Fruit fly (Drosophila melanogaster) whole organism, embryonic: Measurements from ENCODE around the gene Dic61B.

ENCODE experiments used
- ATbp ChIP-seq: fragments of 200-800 bp; sonication (Bioruptor generic); optimal IDR thresholded peaks from 2 replicates; lab custom pipeline; 2017; ENCODE audit warnings: missing biosample characterization, mild to moderate bottlenecking, missing genetic modification characterization, missing genetic modification reagents
- CG10147 ChIP-seq: fragments of 200-800 bp; sonication (Bioruptor generic); optimal IDR thresholded peaks from 2 replicates; lab custom pipeline; 2019; ENCODE audit warnings: missing biosample characterization, mild to moderate bottlenecking, missing genetic modification characterization, moderate library complexity
- CG1024 ChIP-seq: fragments of 200-800 bp; sonication (Bioruptor generic); IDR thresholded peaks from 2 replicates; pipeline ENCODE4 v1.3.6; 2022; ENCODE audit warnings: missing biosample characterization, missing genetic modification characterization
- CG10543 ChIP-seq: fragments of 200-800 bp; sonication (Bioruptor generic); optimal IDR thresholded peaks from 3 replicates; lab custom pipeline; 2017; ENCODE audit warnings: missing biosample characterization, mild to moderate bottlenecking, missing genetic modification characterization, moderate library complexity
- CG12391 ChIP-seq: fragments of 200-800 bp; sonication (Bioruptor generic); optimal IDR thresholded peaks from 3 replicates; lab custom pipeline; 2018; ENCODE audit warnings: missing biosample characterization, mild to moderate bottlenecking, missing genetic modification characterization, moderate library complexity
- CG12769 ChIP-seq: fragments of 200-800 bp; sonication (Bioruptor generic); optimal IDR thresholded peaks from 2 replicates; lab custom pipeline; 2019; ENCODE audit warnings: missing biosample characterization, mild to moderate bottlenecking, missing genetic modification characterization, moderate library complexity
- CG15696 ChIP-seq: fragments of 200-800 bp; sonication (Bioruptor generic); optimal IDR thresholded peaks from 2 replicates; lab custom pipeline; 2019; ENCODE audit warnings: missing biosample characterization, mild to moderate bottlenecking, missing genetic modification characterization, moderate library complexity
- CG18764 ChIP-seq: fragments of 200-800 bp; sonication (Bioruptor generic); optimal IDR thresholded peaks from 3 replicates; lab custom pipeline; 2016; ENCODE audit warnings: missing biosample characterization, missing genetic modification characterization
- CG31441 ChIP-seq: fragments of 200-800 bp; sonication (Bioruptor generic); IDR thresholded peaks from 2 replicates; pipeline ENCODE4 v1.3.6; 2022; ENCODE audit warnings: missing biosample characterization, missing genetic modification characterization
- CG6654 ChIP-seq: fragments of 200-800 bp; sonication (Bioruptor generic); optimal IDR thresholded peaks from 2 replicates; lab custom pipeline; 2017; ENCODE audit warnings: missing biosample characterization, mild to moderate bottlenecking, missing genetic modification characterization
- CG6791 ChIP-seq: fragments of 200-800 bp; sonication (Bioruptor generic); IDR thresholded peaks from 3 replicates; pipeline ENCODE4 v1.3.6; 2022; ENCODE audit warnings: missing biosample characterization, missing genetic modification characterization; ENCODE audit not compliant: partially characterized antibody
- CG7745 ChIP-seq: fragments of 200-800 bp; sonication (Bioruptor generic); optimal IDR thresholded peaks from 2 replicates; lab custom pipeline; 2018; ENCODE audit warnings: missing biosample characterization, mild to moderate bottlenecking, missing genetic modification characterization, moderate library complexity
- CG8478 ChIP-seq: fragments of >200 bp; optimal IDR thresholded peaks from 2 replicates; lab custom pipeline; 2018
- CrebB ChIP-seq: fragments of 200-800 bp; sonication (Bioruptor generic); optimal IDR thresholded peaks from 3 replicates; lab custom pipeline; 2018; ENCODE audit warnings: missing biosample characterization, mild to moderate bottlenecking, missing genetic modification characterization
- D ChIP-seq, 2 experiments: fragments of 200-800 bp in 1 of 2; fragments of >200 bp in 1 of 2; sonication (Bioruptor generic) in 1 of 2; optimal IDR thresholded peaks; 2 replicates in 1 of 2; 3 replicates in 1 of 2; lab custom pipeline; 2017; ENCODE audit warnings: mild to moderate bottlenecking in 1 of 2, missing biosample characterization in 1 of 2, missing genetic modification characterization in 1 of 2, missing genetic modification reagents in 1 of 2
- Dek ChIP-seq: fragments of 200-800 bp; sonication (Bioruptor generic); optimal IDR thresholded peaks from 3 replicates; lab custom pipeline; 2019; ENCODE audit warnings: missing biosample characterization, mild to moderate bottlenecking, missing genetic modification characterization, moderate library complexity
- Dip2 ChIP-seq: fragments of 200-800 bp; sonication (Bioruptor generic); IDR thresholded peaks from 2 replicates; pipeline ENCODE4 v1.3.6; 2022; ENCODE audit warnings: missing biosample characterization, missing genetic modification characterization
- GATAe ChIP-seq: fragments of 200-800 bp; sonication (Bioruptor generic); conservative IDR thresholded peaks from 2 replicates; pipeline ENCODE4 v1.3.6; 2022; ENCODE audit warnings: missing biosample characterization, missing genetic modification characterization
- Hmr ChIP-seq: fragments of 200-800 bp; sonication (Bioruptor generic); optimal IDR thresholded peaks from 3 replicates; lab custom pipeline; 2017; ENCODE audit warnings: mild to moderate bottlenecking, missing biosample characterization, missing genetic modification reagents, missing genetic modification characterization
- Med ChIP-seq: fragments of 200-800 bp; sonication (Bioruptor generic); peaks from one replicate; lab custom pipeline; 2016; ENCODE audit warnings: missing biosample characterization, missing genetic modification characterization, mild to moderate bottlenecking, inconsistent platforms, moderate library complexity
- Mrtf ChIP-seq: fragments of 200-800 bp; sonication (Bioruptor generic); IDR thresholded peaks from 3 replicates; pipeline ENCODE4 v1.3.6; 2022; ENCODE audit warnings: missing biosample characterization, missing genetic modification characterization
- ato ChIP-seq: fragments of 200-800 bp; sonication (Bioruptor generic); IDR thresholded peaks from 2 replicates; pipeline ENCODE4 v1.3.6; 2022; ENCODE audit warnings: missing biosample characterization, missing genetic modification characterization; ENCODE audit not compliant: partially characterized antibody
- chinmo ChIP-seq: fragments of 200-800 bp; sonication (Bioruptor generic); IDR thresholded peaks from 4 replicates; pipeline ENCODE4 v1.3.6; 2022; ENCODE audit warnings: missing biosample characterization, missing genetic modification characterization; ENCODE audit not compliant: partially characterized antibody
- chn ChIP-seq: fragments of 200-800 bp; sonication (Bioruptor generic); optimal IDR thresholded peaks from 2 replicates; lab custom pipeline; 2016; ENCODE audit warnings: missing biosample characterization, missing genetic modification characterization
- ci ChIP-seq: fragments of 200-800 bp; sonication (Bioruptor generic); IDR thresholded peaks from 3 replicates; pipeline ENCODE4 v1.3.6; 2022; ENCODE audit warnings: missing biosample characterization, missing genetic modification characterization
- disco-r ChIP-seq: fragments of 200-800 bp; sonication (Bioruptor generic); optimal IDR thresholded peaks from 2 replicates; lab custom pipeline; 2016; ENCODE audit warnings: missing biosample characterization, missing genetic modification characterization
- exex ChIP-seq: fragments of 200-800 bp; sonication (Bioruptor generic); optimal IDR thresholded peaks from 4 replicates; lab custom pipeline; 2018; ENCODE audit warnings: missing biosample characterization, mild to moderate bottlenecking, missing genetic modification characterization, moderate library complexity
- gcm2 ChIP-seq: fragments of 200-800 bp; sonication (Bioruptor generic); optimal IDR thresholded peaks from 2 replicates; lab custom pipeline; 2016; ENCODE audit warnings: missing biosample characterization, missing genetic modification characterization
- grn ChIP-seq: fragments of 200-800 bp; sonication (Bioruptor generic); optimal IDR thresholded peaks from 3 replicates; lab custom pipeline; 2017; ENCODE audit warnings: missing biosample characterization, missing genetic modification characterization
- gro ChIP-seq: fragments of 200-800 bp; sonication (Bioruptor generic); optimal IDR thresholded peaks from 2 replicates; lab custom pipeline; 2016; ENCODE audit warnings: missing biosample characterization, missing genetic modification characterization
- insv ChIP-seq, 2 experiments: fragments of 200-800 bp; sonication (Bioruptor generic); optimal IDR thresholded peaks; 3 replicates each; lab custom pipeline; 2016 to 2018; ENCODE audit warnings: missing biosample characterization in 2 of 2, missing genetic modification characterization in 2 of 2
- lola ChIP-seq, 3 experiments: fragments of >200 bp in 2 of 3; fragments of 200-800 bp in 1 of 3; sonication (Bioruptor generic) in 1 of 3; optimal IDR thresholded peaks; 2 replicates each; lab custom pipeline; 2017 to 2019; ENCODE audit warnings: missing biosample characterization in 3 of 3, missing genetic modification characterization in 3 of 3, mild to moderate bottlenecking in 1 of 3, moderate library complexity in 1 of 3
- mirr ChIP-seq: fragments of 200-800 bp; sonication (Bioruptor generic); optimal IDR thresholded peaks from 3 replicates; lab custom pipeline; 2018; ENCODE audit warnings: missing biosample characterization, mild to moderate bottlenecking, missing genetic modification characterization
- nom ChIP-seq: fragments of 200-800 bp; sonication (Bioruptor generic); optimal IDR thresholded peaks from 2 replicates; lab custom pipeline; 2017; ENCODE audit warnings: missing biosample characterization, missing genetic modification characterization, mild to moderate bottlenecking, moderate library complexity, missing genetic modification reagents
- run ChIP-seq: fragments of 200-800 bp; sonication (Bioruptor generic); optimal IDR thresholded peaks from 3 replicates; lab custom pipeline; 2018; ENCODE audit warnings: missing biosample characterization, mild to moderate bottlenecking, missing genetic modification characterization
- sd ChIP-seq: fragments of 200-800 bp; sonication (Bioruptor generic); optimal IDR thresholded peaks from 3 replicates; lab custom pipeline; 2018; ENCODE audit warnings: missing biosample characterization, mild to moderate bottlenecking, missing genetic modification characterization, moderate library complexity
- sens ChIP-seq: fragments of 200-800 bp; sonication (Bioruptor generic); peaks from one replicate; lab custom pipeline; 2016; ENCODE audit warnings: missing biosample characterization, missing genetic modification characterization
- sug ChIP-seq: fragments of 200-800 bp; optimal IDR thresholded peaks from 2 replicates; lab custom pipeline; 2019; ENCODE audit warnings: missing biosample characterization, mild to moderate bottlenecking, missing genetic modification characterization, moderate library complexity
- tin ChIP-seq: fragments of 200-800 bp; sonication (Bioruptor generic); optimal IDR thresholded peaks from 3 replicates; lab custom pipeline; 2016; ENCODE audit warnings: missing biosample characterization, missing genetic modification characterization
- tio ChIP-seq: fragments of 200-800 bp; sonication (Bioruptor generic); optimal IDR thresholded peaks from 2 replicates; lab custom pipeline; 2017; ENCODE audit warnings: missing biosample characterization, missing genetic modification characterization, inconsistent platforms
- twi ChIP-seq: fragments of 200-800 bp; optimal IDR thresholded peaks from 2 replicates; lab custom pipeline; 2019; ENCODE audit warnings: missing biosample characterization, mild to moderate bottlenecking, missing genetic modification characterization, moderate library complexity
- unpg ChIP-seq: fragments of 200-800 bp; sonication (Bioruptor generic); optimal IDR thresholded peaks from 3 replicates; lab custom pipeline; 2018; ENCODE audit warnings: missing biosample characterization, mild to moderate bottlenecking, missing genetic modification characterization, moderate library complexity
- vnd ChIP-seq: fragments of 200-800 bp; sonication (Bioruptor generic); IDR thresholded peaks from 3 replicates; pipeline ENCODE4 v1.3.6; 2022; ENCODE audit warnings: missing biosample characterization, missing genetic modification characterization; ENCODE audit not compliant: partially characterized antibody
- zen ChIP-seq: fragments of 200-800 bp; sonication (Bioruptor generic); optimal IDR thresholded peaks from 3 replicates; lab custom pipeline; 2018; ENCODE audit warnings: missing biosample characterization, mild to moderate bottlenecking, missing genetic modification characterization, moderate library complexity
- zf30C ChIP-seq: fragments of 200-800 bp; sonication (Bioruptor generic); optimal IDR thresholded peaks from 3 replicates; lab custom pipeline; 2018; ENCODE audit warnings: missing biosample characterization, mild to moderate bottlenecking, missing genetic modification characterization

The Dic61B gene

DNA sequence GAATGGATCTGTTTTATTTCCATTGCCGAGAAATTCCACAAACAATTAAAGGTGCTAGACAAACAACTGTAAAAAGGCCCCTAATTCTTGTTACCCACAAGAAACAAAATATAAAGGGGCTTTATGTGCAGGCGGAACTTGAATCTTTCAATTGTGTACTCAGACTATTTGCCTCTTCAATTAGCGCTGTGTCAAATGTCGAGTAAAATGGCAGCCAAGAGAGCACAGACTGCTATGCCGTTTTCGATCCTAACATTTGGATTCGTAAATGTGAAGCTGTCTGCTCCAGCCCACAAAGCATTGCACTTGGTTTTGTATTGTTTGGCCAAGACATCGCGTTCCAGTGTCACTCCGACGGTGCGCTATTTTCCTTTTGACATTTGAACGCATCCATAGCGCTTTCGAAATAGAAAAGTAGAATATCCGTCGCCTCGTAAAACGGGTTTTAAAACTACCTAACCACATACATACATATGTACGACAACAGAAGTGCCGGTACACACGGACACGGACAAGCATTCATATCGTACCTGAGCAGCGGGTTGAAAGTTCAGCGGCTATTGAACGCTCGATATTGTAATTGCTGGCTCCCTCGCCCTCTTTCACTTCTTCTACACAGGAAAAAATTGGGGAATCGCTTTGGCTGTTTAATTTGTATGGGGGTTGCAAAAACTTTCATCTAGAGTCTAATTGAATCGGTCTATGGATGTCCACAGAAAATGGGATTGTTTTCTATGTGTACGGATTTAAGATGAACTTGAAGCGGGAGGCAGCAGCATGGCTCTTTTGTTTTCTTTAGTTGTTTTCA is 13.8 kb upstream of the Dic61B start (continued):
- TF ChIP-seq CG18764 (GFP tag; lab: Kevin White, UChicago), result peak; percentile 14
- no peak for TF ChIP-seq CG6654 (GFP tag; lab: Kevin White, UChicago)
- peak; percentile 17 for TF ChIP-seq tin
- TF ChIP-seq zf30C, result peak; percentile 76
- no peak for TF ChIP-seq disco-r
- TF ChIP-seq CG31441, result peak; percentile 30; the same call in 1 of the 2 replicates
- TF ChIP-seq CG12391 (tag; lab: Kevin White, UChicago), result peak; percentile 42
- TF ChIP-seq CrebB (tag; lab: Kevin White, UChicago), result no peak
- no peak for TF ChIP-seq D (optimal IDR thresholded peaks at IDR 0.05; lab: Kevin White, UChicago)
- peak; percentile 27 for TF ChIP-seq D (GFP tag; optimal IDR thresholded peaks at IDR 0.05; lab: Kevin White, UChicago)
- peak in 1 of 3 experiments; percentile 34 for TF ChIP-seq lola (GFP tag; optimal IDR thresholded peaks at IDR 0.05; lab: Kevin White, UChicago)
- no peak for TF ChIP-seq Dek (tag; lab: Kevin White, UChicago)
- no peak for TF ChIP-seq CG10543 (GFP tag; lab: Kevin White, UChicago)
- TF ChIP-seq CG6791, result no peak
- TF ChIP-seq CG1024, result no peak

- TF ChIP-seq exex (tag; lab: Kevin White, UChicago) (peak; percentile 82), unpg (GFP tag; lab: Kevin White, UChicago) (no peak), vnd (GFP tag; lab: Robert Waterston, UW) (0 out of 3 replicates have a peak, but pooled peaks have one; percentile 24), ci (GFP tag; lab: Robert Waterston, UW) (0 out of 3 replicates have a peak, but pooled peaks have one; percentile 18), CG15696 (tag; lab: Kevin White, UChicago) (no peak), Mrtf (GFP tag; lab: Robert Waterston, UW) (no peak), mirr (GFP tag; lab: Kevin White, UChicago) (peak; percentile 68), chn (GFP tag; lab: Kevin White, UChicago) (no peak), Hmr (GFP tag; lab: Kevin White, UChicago) (no peak), gcm2 (GFP tag; lab: Kevin White, UChicago) (no peak), insv (GFP tag; optimal IDR thresholded peaks at IDR 0.05; lab: Kevin White, UChicago) (peak in 1 of 2 experiments; percentile 83), twi (tag; lab: Kevin White, UChicago) (peak; percentile 88), sens (GFP tag; lab: Kevin White, UChicago) (peak; percentile 69), chinmo (GFP tag; lab: Robert Waterston, UW) (0 out of 4 replicates have a peak, but pooled peaks have one; percentile 63), lola (GFP tag; optimal IDR thresholded peaks at IDR 0.05; lab: Kevin White, UChicago) (peak in 1 of 3 experiments; percentile 1), CG8478 (lab: Kevin White, UChicago) (no peak), sug (tag; lab: Kevin White, UChicago) (peak; percentile 84), nom (GFP tag; lab: Kevin White, UChicago) (no peak), CG10147 (GFP tag; lab: Kevin White, UChicago) (no peak), run (tag; lab: Kevin White, UChicago) (no peak), sd (tag; lab: Kevin White, UChicago) (peak; percentile 33), Dip2 (GFP tag; lab: Robert Waterston, UW) (no peak), Med (peak; percentile 64), grn (GFP tag; lab: Kevin White, UChicago) (peak; percentile 86), CG12769 (peak; percentile 2), tio (GFP tag; lab: Kevin White, UChicago) (no peak), CG7745 (tag; lab: Kevin White, UChicago) (peak; percentile 69), zen (peak; percentile 79), ATbp (GFP tag; lab: Kevin White, UChicago) (no peak), gro (GFP tag; lab: Kevin White, UChicago) (no peak), ato (no peak), GATAe (GFP tag; lab: Robert Waterston, UW) (peak; percentile 39; the same call in 1 of the 2 replicates)
Measured at dm6 chr3L:161833-162587, 9.6 kb upstream of the Dic61B start.
